Fruit fly (Drosophila melanogaster) whole organism, embryonic: ENCODE measurements around the gene grsm.
A peak's percentile ranks its signal among the peaks of the same experiment; 100 is the strongest.

Source experiments
- CG13123 ChIP-seq: fragments of 200-800 bp; sonication (Bioruptor generic); optimal IDR thresholded peaks from 2 replicates; lab custom pipeline; 2016; ENCODE audit warnings: missing biosample characterization, missing genetic modification characterization
- CG13296 ChIP-seq: fragments of 200-800 bp; sonication (Bioruptor generic); optimal IDR thresholded peaks from 3 replicates; lab custom pipeline; 2018; ENCODE audit warnings: missing biosample characterization, mild to moderate bottlenecking, missing genetic modification characterization
- CG14441 ChIP-seq: fragments of 200-800 bp; sonication (Bioruptor generic); IDR thresholded peaks from 2 replicates; pipeline ENCODE4 v1.3.6; 2022; ENCODE audit warnings: missing biosample characterization, missing genetic modification characterization
- CG1602 ChIP-seq: fragments of 200-800 bp; sonication (Bioruptor generic); optimal IDR thresholded peaks from 3 replicates; lab custom pipeline; 2016; ENCODE audit warnings: missing biosample characterization, missing genetic modification characterization
- CG16815 ChIP-seq: fragments of 200-800 bp; sonication (Bioruptor generic); optimal IDR thresholded peaks from 3 replicates; lab custom pipeline; 2017; ENCODE audit warnings: missing biosample characterization, mild to moderate bottlenecking, missing genetic modification characterization
- CG16863 ChIP-seq: fragments of 200-800 bp; sonication (Bioruptor generic); optimal IDR thresholded peaks from 3 replicates; lab custom pipeline; 2016; ENCODE audit warnings: missing biosample characterization, missing genetic modification characterization
- CG17359 ChIP-seq: fragments of 200-800 bp; sonication (Bioruptor generic); optimal IDR thresholded peaks from 3 replicates; lab custom pipeline; 2018; ENCODE audit warnings: missing biosample characterization, mild to moderate bottlenecking, missing genetic modification characterization, moderate library complexity
- CG17829 ChIP-seq: fragments of 200-800 bp; optimal IDR thresholded peaks from 2 replicates; lab custom pipeline; 2019; ENCODE audit warnings: missing biosample characterization, mild to moderate bottlenecking, missing genetic modification characterization, moderate library complexity
- CG1832 ChIP-seq: fragments of 200-800 bp; sonication (Bioruptor generic); optimal IDR thresholded peaks from 2 replicates; lab custom pipeline; 2017; ENCODE audit warnings: missing biosample characterization, mild to moderate bottlenecking, missing genetic modification characterization, inconsistent platforms
- CG18764 ChIP-seq: fragments of 200-800 bp; sonication (Bioruptor generic); optimal IDR thresholded peaks from 3 replicates; lab custom pipeline; 2016; ENCODE audit warnings: missing biosample characterization, missing genetic modification characterization
- CG2129 ChIP-seq: fragments of 200-800 bp; sonication (Bioruptor generic); IDR thresholded peaks from 2 replicates; pipeline ENCODE4 v1.3.6; 2022; ENCODE audit warnings: missing biosample characterization, missing genetic modification characterization; ENCODE audit not compliant: partially characterized antibody
- CG2202 ChIP-seq: fragments of 200-800 bp; sonication (Bioruptor generic); optimal IDR thresholded peaks from 2 replicates; lab custom pipeline; 2018; ENCODE audit warnings: missing biosample characterization, mild to moderate bottlenecking, missing genetic modification characterization
- CG2889 ChIP-seq: fragments of 200-800 bp; sonication (Bioruptor generic); IDR thresholded peaks from 3 replicates; pipeline ENCODE4 v1.3.6; 2022; ENCODE audit warnings: missing biosample characterization, missing genetic modification characterization
- CG30431 ChIP-seq: fragments of 200-800 bp; sonication (Bioruptor generic); optimal IDR thresholded peaks from 2 replicates; lab custom pipeline; 2017; ENCODE audit warnings: missing biosample characterization, missing genetic modification characterization
- CG31365 ChIP-seq: fragments of 200-800 bp; sonication (Bioruptor generic); optimal IDR thresholded peaks from 2 replicates; lab custom pipeline; 2018; ENCODE audit warnings: missing biosample characterization, mild to moderate bottlenecking, missing genetic modification characterization
- CG3163 ChIP-seq: fragments of 200-800 bp; sonication (Bioruptor generic); optimal IDR thresholded peaks from 3 replicates; lab custom pipeline; 2016; ENCODE audit warnings: missing biosample characterization, missing genetic modification characterization
- CG3847 ChIP-seq: fragments of 200-800 bp; sonication (Bioruptor generic); IDR thresholded peaks from 2 replicates; pipeline ENCODE4 v1.3.6; 2022; ENCODE audit warnings: missing biosample characterization, missing genetic modification characterization
- CG42726 ChIP-seq: fragments of 200-800 bp; sonication (Bioruptor generic); IDR thresholded peaks from 2 replicates; pipeline ENCODE4 v1.3.6; 2022; ENCODE audit warnings: missing biosample characterization, missing genetic modification characterization; ENCODE audit not compliant: partially characterized antibody
- CG5180 ChIP-seq: fragments of 200-800 bp; sonication (Bioruptor generic); optimal IDR thresholded peaks from 3 replicates; lab custom pipeline; 2017; ENCODE audit warnings: missing biosample characterization, missing genetic modification characterization, mild to moderate bottlenecking, moderate library complexity, missing genetic modification reagents
- CG6254 ChIP-seq: fragments of 200-800 bp; sonication (Bioruptor generic); optimal IDR thresholded peaks from 3 replicates; lab custom pipeline; 2017; ENCODE audit warnings: mild to moderate bottlenecking, missing biosample characterization, missing genetic modification reagents, missing genetic modification characterization
- CG7987 ChIP-seq: fragments of 200-800 bp; sonication (Bioruptor generic); optimal IDR thresholded peaks from 2 replicates; lab custom pipeline; 2018; ENCODE audit warnings: missing biosample characterization, mild to moderate bottlenecking, missing genetic modification characterization, moderate library complexity
- CG9817 ChIP-seq: fragments of 200-800 bp; sonication (Bioruptor generic); optimal IDR thresholded peaks from 2 replicates; lab custom pipeline; 2018; ENCODE audit warnings: missing biosample characterization, mild to moderate bottlenecking, missing genetic modification characterization, moderate library complexity
- Hey ChIP-seq: fragments of 200-800 bp; sonication (Bioruptor generic); optimal IDR thresholded peaks from 3 replicates; lab custom pipeline; 2018; ENCODE audit warnings: missing biosample characterization, mild to moderate bottlenecking, missing genetic modification characterization
- Hmr ChIP-seq: fragments of 200-800 bp; sonication (Bioruptor generic); optimal IDR thresholded peaks from 3 replicates; lab custom pipeline; 2017; ENCODE audit warnings: mild to moderate bottlenecking, missing biosample characterization, missing genetic modification reagents, missing genetic modification characterization
- MBD-R2 ChIP-seq: fragments of 200-800 bp; sonication (Bioruptor generic); IDR thresholded peaks from 2 replicates; pipeline ENCODE4 v1.3.6; 2022; ENCODE audit warnings: missing biosample characterization, missing genetic modification characterization
- MTF-1 ChIP-seq: fragments of 200-800 bp; sonication (Bioruptor generic); optimal IDR thresholded peaks from 2 replicates; lab custom pipeline; 2018; ENCODE audit warnings: missing biosample characterization, mild to moderate bottlenecking, missing genetic modification characterization, borderline replicate concordance
- Mrtf ChIP-seq: fragments of 200-800 bp; sonication (Bioruptor generic); IDR thresholded peaks from 3 replicates; pipeline ENCODE4 v1.3.6; 2022; ENCODE audit warnings: missing biosample characterization, missing genetic modification characterization
- Rfx ChIP-seq: fragments of 200-800 bp; sonication (Bioruptor generic); IDR thresholded peaks from 2 replicates; pipeline ENCODE4 v1.3.6; 2022; ENCODE audit warnings: missing biosample characterization, missing genetic modification characterization
- Sox100B ChIP-seq: fragments of 200-800 bp; sonication (Bioruptor generic); optimal IDR thresholded peaks from 3 replicates; lab custom pipeline; 2018; ENCODE audit warnings: missing biosample characterization, mild to moderate bottlenecking, missing genetic modification characterization
- Sox102F ChIP-seq: fragments of 200-800 bp; sonication (Bioruptor generic); optimal IDR thresholded peaks from 2 replicates; lab custom pipeline; 2018; ENCODE audit warnings: missing biosample characterization, mild to moderate bottlenecking, missing genetic modification characterization, moderate library complexity
- Ssrp ChIP-seq: fragments of 200-800 bp; sonication (Bioruptor generic); optimal IDR thresholded peaks from 2 replicates; lab custom pipeline; 2018; ENCODE audit warnings: missing biosample characterization, mild to moderate bottlenecking, missing genetic modification characterization, moderate library complexity
- Usf ChIP-seq: fragments of 200-800 bp; sonication (Bioruptor generic); optimal IDR thresholded peaks from 2 replicates; lab custom pipeline; 2017; ENCODE audit warnings: missing genotype, missing biosample characterization, missing genetic modification characterization
- ac ChIP-seq: fragments of 200-800 bp; sonication (Bioruptor generic); optimal IDR thresholded peaks from 3 replicates; lab custom pipeline; 2017; ENCODE audit warnings: missing biosample characterization, mild to moderate bottlenecking, missing genetic modification characterization
- ap ChIP-seq: fragments of 200-800 bp; sonication (Bioruptor generic); IDR thresholded peaks from 2 replicates; pipeline ENCODE4 v1.3.6; 2022; ENCODE audit warnings: missing biosample characterization, missing genetic modification characterization
- caup ChIP-seq: fragments of 200-800 bp; sonication (Bioruptor generic); optimal IDR thresholded peaks from 3 replicates; lab custom pipeline; 2017; ENCODE audit warnings: missing biosample characterization, mild to moderate bottlenecking, missing genetic modification characterization, moderate library complexity; ENCODE audit not compliant: severe bottlenecking
- ci ChIP-seq: fragments of 200-800 bp; sonication (Bioruptor generic); IDR thresholded peaks from 3 replicates; pipeline ENCODE4 v1.3.6; 2022; ENCODE audit warnings: missing biosample characterization, missing genetic modification characterization
- dan ChIP-seq: fragments of 200-800 bp; sonication (Bioruptor generic); IDR thresholded peaks from 2 replicates; pipeline ENCODE4 v1.3.6; 2022; ENCODE audit warnings: missing biosample characterization, missing genetic modification characterization
- dm ChIP-seq: fragments of 200-800 bp; sonication (Bioruptor generic); optimal IDR thresholded peaks from 3 replicates; lab custom pipeline; 2016; ENCODE audit warnings: missing biosample characterization, missing genetic modification characterization
- gem ChIP-seq: fragments of 200-800 bp; sonication (Bioruptor generic); optimal IDR thresholded peaks from 2 replicates; lab custom pipeline; 2019; ENCODE audit warnings: missing biosample characterization, mild to moderate bottlenecking, missing genetic modification characterization, moderate library complexity
- inv ChIP-seq: fragments of 200-800 bp; sonication (Bioruptor generic); IDR thresholded peaks from 2 replicates; pipeline ENCODE4 v1.3.6; 2022; ENCODE audit warnings: missing biosample characterization, missing genetic modification characterization; ENCODE audit not compliant: partially characterized antibody
- pb ChIP-seq: fragments of 200-800 bp; sonication (Bioruptor generic); optimal IDR thresholded peaks from 3 replicates; lab custom pipeline; 2016; ENCODE audit warnings: missing biosample characterization, missing genetic modification characterization
- peb ChIP-seq: fragments of 200-800 bp; sonication (Bioruptor generic); IDR thresholded peaks from 2 replicates; pipeline ENCODE4 v1.3.6; 2022; ENCODE audit warnings: missing biosample characterization, missing genetic modification characterization
- phol ChIP-seq: fragments of 200-800 bp; sonication (Bioruptor generic); optimal IDR thresholded peaks from 3 replicates; lab custom pipeline; 2018; ENCODE audit warnings: missing biosample characterization, mild to moderate bottlenecking, missing genetic modification characterization, moderate library complexity
- pnt ChIP-seq: fragments of 200-800 bp; sonication (Bioruptor generic); optimal IDR thresholded peaks from 3 replicates; lab custom pipeline; 2016; ENCODE audit warnings: missing biosample characterization, missing genetic modification characterization
- ranshi ChIP-seq: fragments of 200-800 bp; sonication (Bioruptor generic); IDR thresholded peaks from 2 replicates; pipeline ENCODE4 v1.3.6; 2022; ENCODE audit warnings: missing biosample characterization, missing genetic modification characterization
- slbo ChIP-seq: fragments of 200-800 bp; sonication (Bioruptor generic); IDR thresholded peaks from 2 replicates; pipeline ENCODE4 v1.3.6; 2022; ENCODE audit warnings: missing biosample characterization, missing genetic modification characterization
- tin ChIP-seq: fragments of 200-800 bp; sonication (Bioruptor generic); optimal IDR thresholded peaks from 3 replicates; lab custom pipeline; 2016; ENCODE audit warnings: missing biosample characterization, missing genetic modification characterization
- unc-4 ChIP-seq: fragments of 200-800 bp; sonication (Bioruptor generic); IDR thresholded peaks from 2 replicates; pipeline ENCODE4 v1.3.6; 2022; ENCODE audit warnings: missing biosample characterization, missing genetic modification characterization; ENCODE audit not compliant: partially characterized antibody
- vnd ChIP-seq: fragments of 200-800 bp; sonication (Bioruptor generic); IDR thresholded peaks from 3 replicates; pipeline ENCODE4 v1.3.6; 2022; ENCODE audit warnings: missing biosample characterization, missing genetic modification characterization; ENCODE audit not compliant: partially characterized antibody

Gene grsm

DNA sequence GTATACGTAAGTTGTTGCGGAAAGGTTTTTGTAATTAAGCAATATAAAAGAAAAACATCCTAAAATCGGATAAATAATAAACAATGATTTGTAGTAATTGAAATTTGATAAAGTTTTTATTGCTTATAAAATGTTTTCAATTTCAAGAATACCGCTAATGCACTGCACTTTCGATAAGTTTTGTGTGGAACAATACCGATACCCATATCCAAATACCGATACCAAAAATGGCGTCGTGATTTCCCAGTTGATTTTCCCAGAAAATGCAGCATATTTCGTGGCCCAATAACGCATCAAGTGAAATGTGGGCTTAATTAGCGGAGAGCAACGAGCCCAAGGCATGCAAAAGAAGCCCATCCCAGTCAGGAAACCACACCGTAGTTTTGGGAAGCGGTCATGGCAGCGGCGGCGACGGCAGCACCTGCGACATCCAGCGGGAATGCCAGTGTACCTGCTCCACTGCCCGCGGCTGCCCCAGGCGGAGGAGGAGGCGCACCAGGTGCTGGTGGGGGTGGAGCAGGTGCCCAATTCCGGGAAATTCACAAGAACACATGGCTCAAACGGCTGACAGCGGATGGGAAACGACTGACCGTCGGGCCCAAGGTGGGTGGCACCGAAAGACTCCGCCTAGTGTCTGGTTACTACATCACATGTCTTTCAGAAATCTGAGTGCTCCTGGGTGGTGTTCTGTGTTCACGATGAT is 18.5 kb upstream of the grsm start, which contains the start of gene CG31342 (continued):
- peak; percentile 30; the same call in 1 of the 2 replicates for TF ChIP-seq CG2129
- TF ChIP-seq CG16815 (GFP tag; lab: Kevin White, UChicago): no peak
- TF ChIP-seq CG7987 (GFP tag; lab: Kevin White, UChicago): no peak
- no peak for TF ChIP-seq dan (GFP tag; lab: Robert Waterston, UW)
- TF ChIP-seq pb (GFP tag; lab: Kevin White, UChicago): no peak
- no peak for TF ChIP-seq CG14441 (GFP tag; lab: Robert Waterston, UW)
- TF ChIP-seq CG1832 (GFP tag; lab: Kevin White, UChicago): no peak
- no peak for TF ChIP-seq CG6254 (GFP tag; lab: Kevin White, UChicago)
- TF ChIP-seq CG1602 (GFP tag; lab: Kevin White, UChicago): no peak
- no peak for TF ChIP-seq Hey (tag; lab: Kevin White, UChicago)
- TF ChIP-seq Mrtf (GFP tag; lab: Robert Waterston, UW): no peak
- TF ChIP-seq Ssrp (tag; lab: Kevin White, UChicago): peak; percentile 38
- TF ChIP-seq Usf (GFP tag; lab: Kevin White, UChicago): no peak
- no peak for TF ChIP-seq CG13123 (GFP tag; lab: Kevin White, UChicago)
- TF ChIP-seq CG31365 (tag; lab: Kevin White, UChicago): no peak
- peak; percentile 46 for TF ChIP-seq dm
- TF ChIP-seq CG3163: no peak
- peak; percentile 32; the same call in 1 of the 2 replicates for TF ChIP-seq inv (GFP tag; lab: Robert Waterston, UW)
- TF ChIP-seq Sox102F: no peak
- peak; percentile 28 for TF ChIP-seq CG9817 (tag; lab: Kevin White, UChicago)
- no peak for TF ChIP-seq CG16863 (GFP tag; lab: Kevin White, UChicago)
- TF ChIP-seq tin (GFP tag; lab: Kevin White, UChicago): peak; percentile 17
- no peak for TF ChIP-seq peb
- peak; percentile 37; the same call in 1 of the 2 replicates for TF ChIP-seq Rfx
- TF ChIP-seq CG17829 (tag; lab: Kevin White, UChicago): peak; percentile 76
- no peak for TF ChIP-seq CG5180
- peak; percentile 2 for TF ChIP-seq CG2202 (tag; lab: Kevin White, UChicago)
- no peak for TF ChIP-seq Sox100B (GFP tag; lab: Kevin White, UChicago)
- no peak for TF ChIP-seq ac
- no peak for TF ChIP-seq CG18764 (GFP tag; lab: Kevin White, UChicago)
- no peak for TF ChIP-seq CG42726 (GFP tag; lab: Robert Waterston, UW)
- TF ChIP-seq CG3847 (GFP tag; lab: Robert Waterston, UW): no peak
- TF ChIP-seq vnd (GFP tag; lab: Robert Waterston, UW): peak; percentile 45
- peak; percentile 50; the same call in 1 of the 2 replicates for TF ChIP-seq MBD-R2 (GFP tag; lab: Robert Waterston, UW)
- TF ChIP-seq CG13296: peak; percentile 48
- TF ChIP-seq ranshi: peak; percentile 40; the same call in 1 of the 2 replicates
- peak; percentile 41; the same call in 1 of the 2 replicates for TF ChIP-seq slbo (GFP tag; lab: Robert Waterston, UW)
- peak; percentile 25; the same call in 1 of the 3 replicates for TF ChIP-seq ci
- peak; percentile 55 for TF ChIP-seq CG17359 (tag; lab: Kevin White, UChicago)
- TF ChIP-seq unc-4: peak; percentile 71
- TF ChIP-seq caup: no peak
- TF ChIP-seq CG30431: no peak
- no peak for TF ChIP-seq ap (GFP tag; lab: Robert Waterston, UW)
- TF ChIP-seq pnt (GFP tag; lab: Kevin White, UChicago): no peak
- TF ChIP-seq phol (tag; lab: Kevin White, UChicago): peak; percentile 99
- TF ChIP-seq CG2889 (GFP tag; lab: Robert Waterston, UW): no peak
- no peak for TF ChIP-seq gem
- no peak for TF ChIP-seq MTF-1 (GFP tag; lab: Kevin White, UChicago)
- no peak for TF ChIP-seq Hmr (GFP tag; lab: Kevin White, UChicago)
